Fruit fly (Drosophila melanogaster) whole organism, embryonic: ENCODE measurements around the gene trus.

Experiments
- BtbVII ChIP-seq: fragments of 200-800 bp; sonication (Bioruptor generic); optimal IDR thresholded peaks from 3 replicates; lab custom pipeline; 2017; ENCODE audit warnings: missing biosample characterization, mild to moderate bottlenecking, missing genetic modification characterization
- CG10147 ChIP-seq: fragments of 200-800 bp; sonication (Bioruptor generic); optimal IDR thresholded peaks from 2 replicates; lab custom pipeline; 2019; ENCODE audit warnings: missing biosample characterization, mild to moderate bottlenecking, missing genetic modification characterization, moderate library complexity
- CG11456 ChIP-seq: fragments of 200-800 bp; sonication (Bioruptor generic); IDR thresholded peaks from 3 replicates; pipeline ENCODE4 v1.3.6; 2022; ENCODE audit warnings: missing biosample characterization, missing genetic modification characterization
- CG12744 ChIP-seq: fragments of 200-800 bp; sonication (Bioruptor generic); optimal IDR thresholded peaks from 2 replicates; lab custom pipeline; 2016; ENCODE audit warnings: missing biosample characterization, missing genetic modification characterization
- CG14014 ChIP-seq: fragments of 200-800 bp; sonication (Bioruptor generic); IDR thresholded peaks from 2 replicates; pipeline ENCODE4 v1.3.6; 2022; ENCODE audit warnings: missing biosample characterization, missing genetic modification characterization
- CG15011 ChIP-seq: fragments of 200-800 bp; sonication (Bioruptor generic); optimal IDR thresholded peaks from 3 replicates; lab custom pipeline; 2018; ENCODE audit warnings: missing biosample characterization, mild to moderate bottlenecking, missing genetic modification characterization
- CG18476 ChIP-seq: fragments of 200-800 bp; sonication (Bioruptor generic); optimal IDR thresholded peaks from 2 replicates; lab custom pipeline; 2016; ENCODE audit warnings: missing biosample characterization, mild to moderate bottlenecking, missing genetic modification characterization
- CG18619 ChIP-seq: fragments of 200-800 bp; sonication (Bioruptor generic); optimal IDR thresholded peaks from 3 replicates; lab custom pipeline; 2017; ENCODE audit warnings: missing biosample characterization, mild to moderate bottlenecking, missing genetic modification characterization
- CG18764 ChIP-seq: fragments of 200-800 bp; sonication (Bioruptor generic); optimal IDR thresholded peaks from 3 replicates; lab custom pipeline; 2016; ENCODE audit warnings: missing biosample characterization, missing genetic modification characterization
- CG30403 ChIP-seq: fragments of 200-800 bp; sonication (Bioruptor generic); optimal IDR thresholded peaks from 3 replicates; lab custom pipeline; 2016; ENCODE audit warnings: missing biosample characterization, missing genetic modification characterization
- CG31365 ChIP-seq: fragments of 200-800 bp; sonication (Bioruptor generic); optimal IDR thresholded peaks from 2 replicates; lab custom pipeline; 2018; ENCODE audit warnings: missing biosample characterization, mild to moderate bottlenecking, missing genetic modification characterization
- CG3163 ChIP-seq: fragments of 200-800 bp; sonication (Bioruptor generic); optimal IDR thresholded peaks from 3 replicates; lab custom pipeline; 2016; ENCODE audit warnings: missing biosample characterization, missing genetic modification characterization
- CG32767 ChIP-seq: fragments of 200-800 bp; sonication (Bioruptor generic); IDR thresholded peaks from 2 replicates; pipeline ENCODE4 v1.3.6; 2022; ENCODE audit warnings: missing biosample characterization, missing genetic modification characterization
- CG6854 ChIP-seq: fragments of 200-800 bp; sonication (Bioruptor generic); optimal IDR thresholded peaks from 3 replicates; lab custom pipeline; 2017; ENCODE audit warnings: missing biosample characterization, mild to moderate bottlenecking, missing genetic modification characterization
- CG7963 ChIP-seq: fragments of 200-800 bp; sonication (Bioruptor generic); IDR thresholded peaks from 3 replicates; pipeline ENCODE4 v1.3.6; 2022; ENCODE audit warnings: missing biosample characterization, missing genetic modification characterization; ENCODE audit not compliant: partially characterized antibody
- CG7987 ChIP-seq: fragments of 200-800 bp; sonication (Bioruptor generic); optimal IDR thresholded peaks from 2 replicates; lab custom pipeline; 2018; ENCODE audit warnings: missing biosample characterization, mild to moderate bottlenecking, missing genetic modification characterization, moderate library complexity
- CG9727 ChIP-seq: fragments of 200-800 bp; sonication (Bioruptor generic); optimal IDR thresholded peaks from 3 replicates; lab custom pipeline; 2017; ENCODE audit warnings: missing biosample characterization, mild to moderate bottlenecking, missing genetic modification characterization
- D19B ChIP-seq: fragments of 200-800 bp; sonication (Bioruptor generic); optimal IDR thresholded peaks from 2 replicates; lab custom pipeline; 2017; ENCODE audit warnings: missing biosample characterization, mild to moderate bottlenecking, missing genetic modification characterization
- Dbx ChIP-seq: fragments of 200-800 bp; sonication (Bioruptor generic); IDR thresholded peaks from 3 replicates; pipeline ENCODE4 v1.3.6; 2022; ENCODE audit warnings: missing biosample characterization, missing genetic modification characterization
- Eip74EF ChIP-seq, 2 experiments: fragments of 200-800 bp in 1 of 2; fragments of >200 bp in 1 of 2; sonication (Bioruptor generic) in 1 of 2; optimal IDR thresholded peaks; 2 replicates each; lab custom pipeline; 2017 to 2019; ENCODE audit warnings: missing biosample characterization in 2 of 2, missing genetic modification characterization in 2 of 2, mild to moderate bottlenecking in 1 of 2, moderate library complexity in 1 of 2
- Ets65A ChIP-seq: fragments of 200-800 bp; sonication (Bioruptor generic); peaks from one replicate; lab custom pipeline; 2016; ENCODE audit warnings: missing biosample characterization, missing genetic modification characterization
- HLH4C ChIP-seq: fragments of 200-800 bp; sonication (Bioruptor generic); IDR thresholded peaks from 3 replicates; pipeline ENCODE4 v1.3.6; 2022; ENCODE audit warnings: missing biosample characterization, missing genetic modification characterization; ENCODE audit not compliant: partially characterized antibody
- HmgZ ChIP-seq: fragments of 200-800 bp; sonication (Bioruptor generic); optimal IDR thresholded peaks from 2 replicates; lab custom pipeline; 2018; ENCODE audit warnings: missing biosample characterization, mild to moderate bottlenecking, missing genetic modification characterization
- MESR4 ChIP-seq: fragments of 200-800 bp; sonication (Bioruptor generic); optimal IDR thresholded peaks from 2 replicates; lab custom pipeline; 2018; ENCODE audit warnings: missing biosample characterization, mild to moderate bottlenecking, missing genetic modification characterization, moderate library complexity
- Oaz ChIP-seq: fragments of 200-800 bp; sonication (Bioruptor generic); IDR thresholded peaks from 2 replicates; pipeline ENCODE4 v1.3.6; 2022; ENCODE audit warnings: missing biosample characterization, missing genetic modification characterization
- Rfx ChIP-seq: fragments of 200-800 bp; sonication (Bioruptor generic); IDR thresholded peaks from 2 replicates; pipeline ENCODE4 v1.3.6; 2022; ENCODE audit warnings: missing biosample characterization, missing genetic modification characterization
- Side ChIP-seq: fragments of 200-800 bp; sonication (Bioruptor generic); optimal IDR thresholded peaks from 2 replicates; lab custom pipeline; 2016; ENCODE audit warnings: missing biosample characterization, missing genetic modification characterization
- Stat92E ChIP-seq, 3 experiments: fragments of >200 bp in 2 of 3; fragments of 200-800 bp in 1 of 3; sonication (Bioruptor generic) in 1 of 3; optimal IDR thresholded peaks; 2 replicates each; lab custom pipeline; 2017 to 2019; ENCODE audit warnings: missing biosample characterization in 3 of 3, missing genetic modification characterization in 3 of 3, mild to moderate bottlenecking in 1 of 3, moderate library complexity in 1 of 3
- chn ChIP-seq: fragments of 200-800 bp; sonication (Bioruptor generic); optimal IDR thresholded peaks from 2 replicates; lab custom pipeline; 2016; ENCODE audit warnings: missing biosample characterization, missing genetic modification characterization
- dati ChIP-seq: fragments of 200-800 bp; sonication (Bioruptor generic); IDR thresholded peaks from 2 replicates; pipeline ENCODE4 v1.3.6; 2022; ENCODE audit warnings: missing biosample characterization, missing genetic modification characterization
- exex ChIP-seq: fragments of 200-800 bp; sonication (Bioruptor generic); optimal IDR thresholded peaks from 4 replicates; lab custom pipeline; 2018; ENCODE audit warnings: missing biosample characterization, mild to moderate bottlenecking, missing genetic modification characterization, moderate library complexity
- gro ChIP-seq: fragments of 200-800 bp; sonication (Bioruptor generic); optimal IDR thresholded peaks from 2 replicates; lab custom pipeline; 2016; ENCODE audit warnings: missing biosample characterization, missing genetic modification characterization
- klu ChIP-seq: fragments of 200-800 bp; sonication (Bioruptor generic); IDR thresholded peaks from 2 replicates; pipeline ENCODE4 v1.3.6; 2022; ENCODE audit warnings: missing biosample characterization, missing genetic modification characterization
- lab ChIP-seq: fragments of 200-800 bp; sonication (Bioruptor generic); optimal IDR thresholded peaks from 3 replicates; lab custom pipeline; 2017; ENCODE audit warnings: missing biosample characterization, missing genetic modification characterization, mild to moderate bottlenecking, moderate library complexity, missing genetic modification reagents
- otp ChIP-seq: fragments of 200-800 bp; sonication (Bioruptor generic); IDR thresholded peaks from 3 replicates; pipeline ENCODE4, ENCODE4 v1.3.6; 2022; ENCODE audit warnings: missing biosample characterization, missing genetic modification characterization
- pb ChIP-seq: fragments of 200-800 bp; sonication (Bioruptor generic); optimal IDR thresholded peaks from 3 replicates; lab custom pipeline; 2016; ENCODE audit warnings: missing biosample characterization, missing genetic modification characterization
- rib ChIP-seq: fragments of 200-800 bp; sonication (Bioruptor generic); IDR thresholded peaks from 2 replicates; pipeline ENCODE4 v1.3.6; 2022; ENCODE audit warnings: missing biosample characterization, missing genetic modification characterization
- salm ChIP-seq: fragments of 200-800 bp; sonication (Bioruptor generic); optimal IDR thresholded peaks from 2 replicates; lab custom pipeline; 2018; ENCODE audit warnings: missing biosample characterization, mild to moderate bottlenecking, missing genetic modification characterization
- sc ChIP-seq, 3 experiments: fragments of >200 bp in 2 of 3; fragments of 200-800 bp in 1 of 3; sonication (Bioruptor generic) in 1 of 3; optimal IDR thresholded peaks; 2 replicates in 2 of 3; 3 replicates in 1 of 3; lab custom pipeline; 2017; ENCODE audit warnings: mild to moderate bottlenecking in 1 of 3, missing biosample characterization in 1 of 3, missing genetic modification characterization in 1 of 3, missing genetic modification reagents in 1 of 3
- sna ChIP-seq: fragments of 200-800 bp; sonication (Bioruptor generic); IDR thresholded peaks from 2 replicates; pipeline ENCODE4 v1.3.6; 2022; ENCODE audit warnings: missing biosample characterization, missing genetic modification characterization; ENCODE audit not compliant: partially characterized antibody
- tup ChIP-seq: fragments of 200-800 bp; sonication (Bioruptor generic); optimal IDR thresholded peaks from 2 replicates; lab custom pipeline; 2016; ENCODE audit warnings: missing biosample characterization, mild to moderate bottlenecking, missing genetic modification characterization, moderate library complexity
- vfl ChIP-seq: fragments of 200-800 bp; sonication (Bioruptor generic); optimal IDR thresholded peaks from 2 replicates; lab custom pipeline; 2016; ENCODE audit warnings: missing biosample characterization, missing genetic modification characterization
- zen2 ChIP-seq: fragments of 200-800 bp; sonication (Bioruptor generic); IDR thresholded peaks from 3 replicates; pipeline ENCODE4 v1.3.6; 2022; ENCODE audit warnings: missing biosample characterization, missing genetic modification characterization; ENCODE audit not compliant: partially characterized antibody

The trus gene

dm6 chr3R:12443769-12444168, 12.6 kb upstream of the trus start (continued):
- TF ChIP-seq CG31365 (tag; lab: Kevin White, UChicago) (no peak), CG18619 (GFP tag; lab: Kevin White, UChicago) (no peak), sna (GFP tag; lab: Robert Waterston, UW) (no peak), CG10147 (GFP tag; lab: Kevin White, UChicago) (no peak), MESR4 (no peak)

- TF ChIP-seq pb (GFP tag; lab: Kevin White, UChicago): no peak
- peak; percentile 12 for TF ChIP-seq exex (tag; lab: Kevin White, UChicago)
- no peak for TF ChIP-seq HLH4C (GFP tag; lab: Robert Waterston, UW)
- TF ChIP-seq CG7987 (GFP tag; lab: Kevin White, UChicago): peak; percentile 29
Measured at dm6 chr3R:12445468-12445867, 10.9 kb upstream of the trus start.

dm6 chr3R:12447353-12447752, 9.0 kb upstream of the trus start, which contains the start of gene vrs:
Gene vrs (plus strand): TSS chr3R:12447653.
- TF ChIP-seq tup (GFP tag; lab: Kevin White, UChicago) (no peak), zen2 (no peak)
- TF ChIP-seq, all 482 proteins: peak for 0

dm6 chr3R:12448344-12448743, 8.0 kb upstream of the trus start:
- TF ChIP-seq Stat92E (GFP tag; optimal IDR thresholded peaks at IDR 0.05; lab: Kevin White, UChicago): no peak
- no peak for TF ChIP-seq CG15011 (GFP tag; lab: Kevin White, UChicago)
- no peak for TF ChIP-seq CG18476 (GFP tag; lab: Kevin White, UChicago)
- peak; percentile 92 for TF ChIP-seq Ets65A (GFP tag; lab: Kevin White, UChicago)
- no peak for TF ChIP-seq salm
- TF ChIP-seq chn: no peak
- TF ChIP-seq CG18764 (GFP tag; lab: Kevin White, UChicago): no peak

dm6 chr3R:12448889-12449314, 7.5 kb upstream of the trus start, which contains the start of gene CG18549:
Gene CG18549 (plus strand): TSS chr3R:12449296.
- TF ChIP-seq zen2 (peak; percentile 84), vfl (peak; percentile 99), gro (GFP tag; lab: Kevin White, UChicago) (peak; percentile 99), D19B (peak; percentile 97), CG9727 (GFP tag; lab: Kevin White, UChicago) (peak; percentile 100), Oaz (peak; percentile 100), CG14014 (GFP tag; lab: Robert Waterston, UW) (peak; percentile 100), CG7987 (GFP tag; lab: Kevin White, UChicago) (peak; percentile 99), klu (peak; percentile 99), otp (GFP tag; lab: Robert Waterston, UW) (peak; percentile 100), Rfx (GFP tag; lab: Robert Waterston, UW) (peak; percentile 100), Side (GFP tag; lab: Kevin White, UChicago) (peak; percentile 99), CG6854 (GFP tag; lab: Kevin White, UChicago) (peak; percentile 100), CG3163 (peak; percentile 92), CG30403 (GFP tag; lab: Kevin White, UChicago) (peak; percentile 100), CG12744 (GFP tag; lab: Kevin White, UChicago) (peak; percentile 99), dati (GFP tag; lab: Robert Waterston, UW) (peak; percentile 99), sc (optimal IDR thresholded peaks at IDR 0.05; lab: Kevin White, UChicago) (no peak), sc (GFP tag; optimal IDR thresholded peaks at IDR 0.05; lab: Kevin White, UChicago) (peak; percentile 100), HmgZ (tag; lab: Kevin White, UChicago) (peak; percentile 100), BtbVII (GFP tag; lab: Kevin White, UChicago) (peak; percentile 100), Dbx (GFP tag; lab: Robert Waterston, UW) (peak; percentile 100), rib (GFP tag; lab: Robert Waterston, UW) (peak; percentile 100), CG7963 (GFP tag; lab: Robert Waterston, UW) (peak; percentile 73; the same call in 2 of the 3 replicates), Eip74EF (GFP tag; optimal IDR thresholded peaks at IDR 0.05; lab: Kevin White, UChicago) (peak in 1 of 2 experiments; percentile 100), lab (GFP tag; lab: Kevin White, UChicago) (peak; percentile 100), CG11456 (GFP tag; lab: Robert Waterston, UW) (peak; percentile 100), CG32767 (GFP tag; lab: Robert Waterston, UW) (peak; percentile 100)
